Worm (Caenorhabditis elegans): ENCODE results near the gene cest-25.

ce11 chrIII:2770752-2771151, 31.4 kb upstream of the cest-25 start:
- TF ChIP-seq nhr-10 (tag; optimal IDR thresholded peaks at IDR 0.05), result no peak
- no peak for TF ChIP-seq egl-27 (tag; optimal IDR thresholded peaks at IDR 0.05)
- no peak for TF ChIP-seq mdl-1 (tag; optimal IDR thresholded peaks at IDR 0.05)
- no peak for TF ChIP-seq nhr-237 (tag; optimal IDR thresholded peaks at IDR 0.05)
- no peak for TF ChIP-seq sma-9 (GFP tag; optimal IDR thresholded peaks at IDR 0.05)
- no peak for TF ChIP-seq sma-9 (tag; optimal IDR thresholded peaks at IDR 0.05)
- no peak for TF ChIP-seq unc-62 (GFP tag; optimal IDR thresholded peaks at IDR 0.05)
- no peak for TF ChIP-seq elt-1 (tag; optimal IDR thresholded peaks at IDR 0.05)
- TF ChIP-seq ztf-1 (GFP tag; conservative IDR thresholded peaks at IDR 0.05), result no peak
- TF ChIP-seq R02D3.7 (tag; optimal IDR thresholded peaks at IDR 0.05), result no peak

All from whole organism, L2 larva.